Worm (Caenorhabditis elegans) whole organism, early embryonic: ENCODE measurements around the gene ddx-15.

ENCODE experiments used
- aly-1 ChIP-seq: sonication (generic microtip); optimal IDR thresholded peaks from 2 replicates; lab custom pipeline; 2016; ENCODE audit warnings: missing genetic modification characterization, missing compliant biosample characterization
- ama-1 ChIP-seq: fragments of 150-350 bp; optimal IDR thresholded peaks from 2 replicates; lab custom pipeline; 2014
- hmbx-1 ChIP-seq: sonication (generic microtip); optimal IDR thresholded peaks from 2 replicates; lab custom pipeline; 2016; ENCODE audit warnings: mild to moderate bottlenecking, missing genetic modification characterization, missing compliant biosample characterization
- hnd-1 ChIP-seq: sonication (generic microtip); optimal IDR thresholded peaks from 2 replicates; lab custom pipeline; 2016; ENCODE audit warnings: missing genetic modification characterization, missing compliant biosample characterization
- tra-4 ChIP-seq: sonication (generic microtip); optimal IDR thresholded peaks from 2 replicates; lab custom pipeline; 2017; ENCODE audit warnings: missing genetic modification characterization, missing compliant biosample characterization

DNA sequence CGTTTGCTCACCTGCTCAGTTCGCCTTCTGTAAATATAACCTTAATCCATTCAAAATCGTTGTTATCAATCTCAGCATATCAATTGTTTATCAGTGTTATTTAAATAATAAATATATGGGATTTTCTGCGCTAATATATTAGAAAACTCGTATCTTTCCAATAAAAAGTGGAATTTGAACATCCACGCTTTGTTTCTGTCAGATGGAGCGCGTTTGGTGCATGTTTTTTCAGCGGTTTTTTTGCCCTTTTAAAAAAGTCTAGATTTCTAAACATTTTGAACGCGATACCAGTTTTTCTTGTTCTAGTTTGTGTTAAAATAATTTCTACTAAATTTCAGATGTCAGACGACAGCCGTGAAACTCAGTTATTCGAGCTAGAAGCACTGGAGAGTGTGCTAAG, 4.6 kb downstream of the ddx-15 start, which contains the start of gene F56D2.2:
- TF ChIP-seq aly-1 (tag; lab: Kevin White, UChicago) (no peak), tra-4 (no peak), hnd-1 (no peak), ama-1 (lab: Kevin White, UChicago) (no peak), hmbx-1 (tag; lab: Kevin White, UChicago) (no peak)
